Fruit fly (Drosophila melanogaster) whole organism, prepupa: Measurements from ENCODE around the gene CG9521.

Experiments
- CG10631 ChIP-seq: fragments of 200-800 bp; sonication (Bioruptor generic); optimal IDR thresholded peaks from 2 replicates; lab custom pipeline; 2016; ENCODE audit warnings: missing biosample characterization, missing genetic modification characterization
- CG11762 ChIP-seq: fragments of 200-800 bp; sonication (Bioruptor generic); optimal IDR thresholded peaks from 3 replicates; lab custom pipeline; 2016; ENCODE audit warnings: missing biosample characterization, missing genetic modification characterization; ENCODE audit not compliant: insufficient read depth
- CG15336 ChIP-seq: fragments of 200-800 bp; sonication (Bioruptor generic); IDR thresholded peaks from 2 replicates; pipeline ENCODE4 v1.3.6; 2022; ENCODE audit warnings: missing biosample characterization, missing genetic modification characterization
- CG1621 ChIP-seq: fragments of 200-800 bp; sonication (Bioruptor generic); optimal IDR thresholded peaks from 3 replicates; lab custom pipeline; 2018; ENCODE audit warnings: missing biosample characterization, mild to moderate bottlenecking, missing genetic modification characterization
- CG16779 ChIP-seq: fragments of 200-800 bp; sonication (Bioruptor generic); optimal IDR thresholded peaks from 3 replicates; lab custom pipeline; 2017; ENCODE audit warnings: missing biosample characterization, mild to moderate bottlenecking, missing genetic modification characterization
- CG3032 ChIP-seq: fragments of 200-800 bp; optimal IDR thresholded peaks from 2 replicates; lab custom pipeline; 2019; ENCODE audit warnings: missing biosample characterization, mild to moderate bottlenecking, missing genetic modification characterization, moderate library complexity
- CG31627 ChIP-seq: fragments of 200-800 bp; sonication (Bioruptor generic); optimal IDR thresholded peaks from 3 replicates; lab custom pipeline; 2016; ENCODE audit warnings: missing biosample characterization, missing genetic modification characterization
- CG34406 ChIP-seq: fragments of 200-800 bp; sonication (Bioruptor generic); optimal IDR thresholded peaks from 3 replicates; lab custom pipeline; 2016; ENCODE audit warnings: missing biosample characterization, missing genetic modification characterization
- CG3919 ChIP-seq: fragments of 200-800 bp; sonication (Bioruptor generic); optimal IDR thresholded peaks from 3 replicates; lab custom pipeline; 2016; ENCODE audit warnings: missing biosample characterization, missing genetic modification characterization
- CG4318 ChIP-seq: fragments of 200-800 bp; sonication (Bioruptor generic); optimal IDR thresholded peaks from 3 replicates; lab custom pipeline; 2017; ENCODE audit warnings: missing biosample characterization, mild to moderate bottlenecking, missing genetic modification characterization
- CG6163 ChIP-seq: fragments of 200-800 bp; sonication (Bioruptor generic); IDR thresholded peaks from 3 replicates; pipeline ENCODE4 v1.3.6; 2022; ENCODE audit warnings: missing biosample characterization, missing genetic modification characterization
- CG6792 ChIP-seq: fragments of 200-800 bp; sonication (Bioruptor generic); optimal IDR thresholded peaks from 3 replicates; lab custom pipeline; 2016; ENCODE audit warnings: missing biosample characterization, missing genetic modification characterization
- CG6808 ChIP-seq: fragments of 200-800 bp; sonication (Bioruptor generic); optimal IDR thresholded peaks from 3 replicates; lab custom pipeline; 2017; ENCODE audit warnings: missing biosample characterization, missing genetic modification characterization, mild to moderate bottlenecking, moderate library complexity, missing genetic modification reagents
- CG6854 ChIP-seq: fragments of 200-800 bp; sonication (Bioruptor generic); optimal IDR thresholded peaks from 2 replicates; lab custom pipeline; 2017; ENCODE audit warnings: missing biosample characterization, mild to moderate bottlenecking, missing genetic modification characterization
- CG7368 ChIP-seq: fragments of 200-800 bp; sonication (Bioruptor generic); optimal IDR thresholded peaks from 3 replicates; lab custom pipeline; 2016; ENCODE audit warnings: missing biosample characterization, missing genetic modification characterization
- CG8119 ChIP-seq: fragments of 200-800 bp; sonication (Bioruptor generic); IDR thresholded peaks from 3 replicates; pipeline ENCODE4 v1.3.6; 2022; ENCODE audit warnings: missing biosample characterization, missing genetic modification characterization
- CG8319 ChIP-seq: fragments of 200-800 bp; sonication (Bioruptor generic); optimal IDR thresholded peaks from 3 replicates; lab custom pipeline; 2016; ENCODE audit warnings: missing biosample characterization, missing genetic modification characterization
- CG8632 ChIP-seq: fragments of 200-800 bp; sonication (Bioruptor generic); optimal IDR thresholded peaks from 3 replicates; lab custom pipeline; 2016; ENCODE audit warnings: missing biosample characterization, missing genetic modification characterization
- Eip93F ChIP-seq: fragments of 200-800 bp; sonication (Bioruptor generic); optimal IDR thresholded peaks from 2 replicates; lab custom pipeline; 2016; ENCODE audit warnings: missing biosample characterization, mild to moderate bottlenecking, missing genetic modification characterization
- Ets21C ChIP-seq: fragments of 200-800 bp; sonication (Bioruptor generic); optimal IDR thresholded peaks from 3 replicates; lab custom pipeline; 2016; ENCODE audit warnings: missing biosample characterization, missing genetic modification characterization
- Gug ChIP-seq: fragments of 200-800 bp; sonication (Bioruptor generic); IDR thresholded peaks from 2 replicates; pipeline ENCODE4 v1.3.6; 2022; ENCODE audit warnings: missing biosample characterization, missing genetic modification characterization
- Hr38 ChIP-seq: sonication (Bioruptor generic); optimal IDR thresholded peaks from 2 replicates; lab custom pipeline; 2016; ENCODE audit warnings: missing biosample characterization, missing genetic modification characterization
- Hr39 ChIP-seq: fragments of 200-800 bp; sonication (Bioruptor generic); optimal IDR thresholded peaks from 2 replicates; lab custom pipeline; 2016; ENCODE audit warnings: missing biosample characterization, missing genetic modification characterization
- Lpt ChIP-seq: fragments of 200-800 bp; sonication (Bioruptor generic); optimal IDR thresholded peaks from 3 replicates; lab custom pipeline; 2016; ENCODE audit warnings: missing biosample characterization, missing genetic modification characterization
- Met ChIP-seq: fragments of 200-800 bp; sonication (Bioruptor generic); optimal IDR thresholded peaks from 3 replicates; lab custom pipeline; 2016; ENCODE audit warnings: missing biosample characterization, missing genetic modification characterization
- OdsH ChIP-seq: fragments of 200-800 bp; sonication (Bioruptor generic); optimal IDR thresholded peaks from 3 replicates; lab custom pipeline; 2016; ENCODE audit warnings: missing biosample characterization, missing genetic modification characterization
- Smox ChIP-seq: fragments of 200-800 bp; sonication (Bioruptor generic); optimal IDR thresholded peaks from 3 replicates; lab custom pipeline; 2016; ENCODE audit warnings: missing biosample characterization, missing genetic modification characterization
- Sox102F ChIP-seq: fragments of 200-800 bp; sonication (Bioruptor generic); optimal IDR thresholded peaks from 2 replicates; lab custom pipeline; 2016; ENCODE audit warnings: missing biosample characterization, mild to moderate bottlenecking, missing genetic modification characterization
- Sox14 ChIP-seq: fragments of 200-800 bp; sonication (Bioruptor generic); optimal IDR thresholded peaks from 3 replicates; lab custom pipeline; 2016; ENCODE audit warnings: missing biosample characterization, missing genetic modification characterization
- Sox15 ChIP-seq: fragments of 200-800 bp; sonication (Bioruptor generic); optimal IDR thresholded peaks from 3 replicates; lab custom pipeline; 2016; ENCODE audit warnings: missing biosample characterization, missing genetic modification characterization
- cyc ChIP-seq: fragments of 200-800 bp; sonication (Bioruptor generic); optimal IDR thresholded peaks from 3 replicates; lab custom pipeline; 2016; ENCODE audit warnings: missing biosample characterization, missing genetic modification characterization
- dac ChIP-seq: fragments of 200-800 bp; sonication (Bioruptor generic); optimal IDR thresholded peaks from 2 replicates; lab custom pipeline; 2017; ENCODE audit warnings: missing biosample characterization, mild to moderate bottlenecking, missing genetic modification characterization
- dsx ChIP-seq: fragments of 200-800 bp; optimal IDR thresholded peaks from 3 replicates; lab custom pipeline; 2019; ENCODE audit warnings: missing biosample characterization, mild to moderate bottlenecking, missing genetic modification characterization, moderate library complexity; ENCODE audit not compliant: poor library complexity, severe bottlenecking
- eg ChIP-seq: fragments of 200-800 bp; sonication (Bioruptor generic); IDR thresholded peaks from 3 replicates; pipeline ENCODE4 v1.3.6; 2022; ENCODE audit warnings: missing biosample characterization, missing genetic modification characterization
- fd59A ChIP-seq: fragments of 200-800 bp; sonication (Bioruptor generic); optimal IDR thresholded peaks from 2 replicates; lab custom pipeline; 2017; ENCODE audit warnings: missing biosample characterization, mild to moderate bottlenecking, missing genetic modification characterization, missing genetic modification reagents
- fkh ChIP-seq: fragments of 200-800 bp; sonication (Bioruptor generic); optimal IDR thresholded peaks from 3 replicates; lab custom pipeline; 2017; ENCODE audit warnings: missing biosample characterization, mild to moderate bottlenecking, missing genetic modification characterization, moderate library complexity
- lz ChIP-seq: fragments of 200-800 bp; sonication (Bioruptor generic); optimal IDR thresholded peaks from 3 replicates; lab custom pipeline; 2016; ENCODE audit warnings: missing biosample characterization, missing genetic modification characterization
- salr ChIP-seq, 2 experiments: fragments of 200-800 bp; sonication (Bioruptor generic); optimal IDR thresholded peaks; 3 replicates each; lab custom pipeline; 2016 to 2018; ENCODE audit warnings: missing biosample characterization in 2 of 2, missing genetic modification characterization in 2 of 2, mild to moderate bottlenecking in 1 of 2
- spab ChIP-seq: fragments of 200-800 bp; sonication (Bioruptor generic); optimal IDR thresholded peaks from 2 replicates; lab custom pipeline; 2017; ENCODE audit warnings: missing biosample characterization, mild to moderate bottlenecking, missing genetic modification characterization, missing genetic modification reagents
- svp ChIP-seq: fragments of 200-800 bp; sonication (Bioruptor generic); peaks from one replicate; lab custom pipeline; 2016; ENCODE audit warnings: missing biosample characterization, missing genetic modification characterization
- topi ChIP-seq: fragments of 200-800 bp; sonication (Bioruptor generic); optimal IDR thresholded peaks from 3 replicates; lab custom pipeline; 2016; ENCODE audit warnings: missing biosample characterization, missing genetic modification characterization
- vri ChIP-seq: fragments of 200-800 bp; sonication (Bioruptor generic); optimal IDR thresholded peaks from 3 replicates; lab custom pipeline; 2016; ENCODE audit warnings: missing biosample characterization, mild to moderate bottlenecking, missing genetic modification characterization

The CG9521 gene

dm6 chrX:14846116-14846614 is 6.9 kb downstream of the CG9521 start (continued):
- TF ChIP-seq lz (GFP tag; lab: Kevin White, UChicago): no peak
- TF ChIP-seq CG16779: no peak
- TF ChIP-seq CG6808 (GFP tag; lab: Kevin White, UChicago): no peak
- TF ChIP-seq CG15336: no peak
- TF ChIP-seq dac (GFP tag; lab: Kevin White, UChicago): no peak
- no peak for TF ChIP-seq vri (GFP tag; lab: Kevin White, UChicago)
- TF ChIP-seq Sox15 (GFP tag; lab: Kevin White, UChicago): no peak

dm6 chrX:14844657-14845056 is 8.4 kb downstream of the CG9521 start, which contains the start of gene CG12539:
Gene CG12539 (minus strand): TSS chrX:14844757.
- no peak for TF ChIP-seq CG8632 (GFP tag; lab: Kevin White, UChicago)
- TF ChIP-seq fd59A (GFP tag; lab: Kevin White, UChicago): no peak
- no peak for TF ChIP-seq topi (GFP tag; lab: Kevin White, UChicago)
- no peak for TF ChIP-seq CG7368 (GFP tag; lab: Kevin White, UChicago)
- TF ChIP-seq CG6792 (GFP tag; lab: Kevin White, UChicago): no peak
- TF ChIP-seq Hr38 (GFP tag; lab: Kevin White, UChicago): no peak
- TF ChIP-seq spab: no peak
- TF ChIP-seq Eip93F (GFP tag; lab: Kevin White, UChicago): no peak
- TF ChIP-seq CG4318: no peak
- TF ChIP-seq CG3919 (GFP tag; lab: Kevin White, UChicago): no peak
- no peak for TF ChIP-seq Met (GFP tag; lab: Kevin White, UChicago)

dm6 chrX:14841893-14842505 is 11.1 kb downstream of the CG9521 start:
- no peak for TF ChIP-seq lz (GFP tag; lab: Kevin White, UChicago)
- peak; percentile 30 for TF ChIP-seq svp (GFP tag; lab: Kevin White, UChicago)
- TF ChIP-seq, all 60 proteins: peak for 1

- TF ChIP-seq CG6854 (GFP tag; lab: Kevin White, UChicago): no peak
- no peak for TF ChIP-seq Hr39
- TF ChIP-seq svp (GFP tag; lab: Kevin White, UChicago): peak; percentile 35
- TF ChIP-seq CG34406: peak; percentile 37
- peak; percentile 15 for TF ChIP-seq Lpt (GFP tag; lab: Kevin White, UChicago)
- TF ChIP-seq OdsH (GFP tag; lab: Kevin White, UChicago): peak; percentile 42
- TF ChIP-seq Smox: no peak
- peak; percentile 38 for TF ChIP-seq dsx (GFP tag; lab: Kevin White, UChicago)
- no peak for TF ChIP-seq Gug (GFP tag; lab: Robert Waterston, UW)
- peak; percentile 43 for TF ChIP-seq CG16779
- no peak for TF ChIP-seq CG31627
- TF ChIP-seq CG4318: peak; percentile 20
- TF ChIP-seq CG7368 (GFP tag; lab: Kevin White, UChicago): no peak
- TF ChIP-seq CG3032 (tag; lab: Kevin White, UChicago): peak; percentile 39
- TF ChIP-seq salr (GFP tag; optimal IDR thresholded peaks at IDR 0.05; lab: Kevin White, UChicago): peak in 1 of 2 experiments; percentile 29
- peak; percentile 51; the same call in 1 of the 3 replicates for TF ChIP-seq eg (GFP tag; lab: Robert Waterston, UW)
- TF ChIP-seq fkh (GFP tag; lab: Kevin White, UChicago): peak; percentile 52
- no peak for TF ChIP-seq cyc (GFP tag; lab: Kevin White, UChicago)
- TF ChIP-seq Met (GFP tag; lab: Kevin White, UChicago): peak; percentile 5
- TF ChIP-seq Ets21C (GFP tag; lab: Kevin White, UChicago): no peak
- TF ChIP-seq CG15336: peak; percentile 61
- peak; percentile 11 for TF ChIP-seq Sox102F (GFP tag; lab: Kevin White, UChicago)
- peak; percentile 17 for TF ChIP-seq CG3919 (GFP tag; lab: Kevin White, UChicago)
- peak; percentile 56; the same call in 2 of the 3 replicates for TF ChIP-seq CG6163
- TF ChIP-seq CG10631 (GFP tag; lab: Kevin White, UChicago): peak; percentile 49
- TF ChIP-seq fd59A (GFP tag; lab: Kevin White, UChicago): no peak
- no peak for TF ChIP-seq CG11762 (GFP tag; lab: Kevin White, UChicago)
- TF ChIP-seq Sox14 (GFP tag; lab: Kevin White, UChicago): no peak
- TF ChIP-seq CG6792 (GFP tag; lab: Kevin White, UChicago): peak; percentile 26
- TF ChIP-seq Hr38 (GFP tag; lab: Kevin White, UChicago): no peak
- TF ChIP-seq CG8119: no peak; the same call in 1 of the 3 replicates
- TF ChIP-seq CG8319 (GFP tag; lab: Kevin White, UChicago): no peak
- peak; percentile 37 for TF ChIP-seq CG1621 (tag; lab: Kevin White, UChicago)
- peak; percentile 52 for TF ChIP-seq spab
These were observed 12.6 kb downstream of the CG9521 start for dm6 chrX:14840417-14840872.
